Fruit fly (Drosophila melanogaster): Measurements from ENCODE around the gene CG42238.

dm6 chr2L:21029154-21029553, 22.8 kb downstream of the CG42238 start:
- no peak for TF ChIP-seq CG7963 (GFP tag; IDR thresholded peaks at IDR 0.05; ENCODE audit: partially characterized antibody)
- no peak for TF ChIP-seq CG10431 (GFP tag; optimal IDR thresholded peaks at IDR 0.05)
- no peak for TF ChIP-seq dysf (GFP tag; IDR thresholded peaks at IDR 0.05)
- no peak for TF ChIP-seq CG13287 (GFP tag; IDR thresholded peaks at IDR 0.05; ENCODE audit: partially characterized antibody)
- TF ChIP-seq pan (optimal IDR thresholded peaks at IDR 0.05): no peak
- no peak for TF ChIP-seq pan (GFP tag; optimal IDR thresholded peaks at IDR 0.05 in 1 of 2, IDR thresholded peaks at IDR 0.05 in 1 of 2)
- TF ChIP-seq pros (GFP tag; optimal IDR thresholded peaks at IDR 0.05): no peak
- TF ChIP-seq ttk (GFP tag; IDR thresholded peaks at IDR 0.05): no peak
- TF ChIP-seq CG11456 (GFP tag; IDR thresholded peaks at IDR 0.05): no peak
- no peak for TF ChIP-seq jigr1 (GFP tag; IDR thresholded peaks at IDR 0.05)
- TF ChIP-seq CG1792 (GFP tag; optimal IDR thresholded peaks at IDR 0.05): no peak
- no peak for TF ChIP-seq trh (GFP tag; optimal IDR thresholded peaks at IDR 0.05)
- TF ChIP-seq seq (GFP tag; IDR thresholded peaks at IDR 0.05): no peak
- TF ChIP-seq az2 (GFP tag; optimal IDR thresholded peaks at IDR 0.05): no peak
